Fruit fly (Drosophila melanogaster): Measurements from ENCODE around the gene CG2975.

The CG2975 gene

DNA sequence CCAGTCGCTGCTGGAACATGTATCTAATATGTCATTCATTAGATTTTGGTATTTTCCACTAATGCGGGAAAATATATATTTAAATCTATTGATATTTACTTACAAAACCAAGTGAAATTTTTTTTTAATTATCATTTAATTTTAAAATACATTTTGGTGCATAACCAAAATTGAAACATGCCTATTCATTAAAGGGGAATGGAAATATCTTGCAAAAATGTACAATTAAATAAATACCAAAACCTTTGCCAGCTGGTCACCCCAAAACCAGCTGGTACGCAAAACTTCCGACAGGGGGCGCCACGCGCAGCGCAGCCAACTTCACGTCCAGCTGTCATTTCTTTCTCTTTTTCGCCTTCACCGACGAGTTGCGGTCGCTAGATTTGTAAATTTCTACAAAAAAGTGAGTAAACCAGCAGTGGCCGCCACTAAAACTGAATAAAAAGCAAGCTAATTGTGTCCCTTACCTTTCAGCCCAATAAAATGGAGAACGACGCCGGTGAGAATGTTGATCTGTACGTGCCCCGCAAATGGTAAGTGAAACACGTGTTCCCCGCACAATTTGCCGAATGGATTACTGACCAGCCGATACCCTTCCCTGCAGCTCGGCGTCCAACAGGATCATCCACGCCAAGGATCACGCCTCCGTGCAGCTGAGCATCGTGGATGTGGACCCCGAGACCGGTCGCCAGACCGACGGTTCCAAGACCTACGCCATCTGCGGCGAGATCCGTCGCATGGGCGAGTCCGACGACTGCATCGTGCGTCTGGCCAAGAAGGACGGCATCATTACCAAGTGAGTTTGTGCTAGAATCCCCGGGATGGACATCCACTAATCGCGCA lies 16.1 kb downstream of the CG2975 start, which contains the start of the genes CG3104 and RpS21:
Gene CG3104 (minus strand): TSS at position 6 of the 843 bp plus-strand sequence.
Gene RpS21 (plus strand): TSS at position 298 of the 843 bp plus-strand sequence.
- peak; percentile 88 for TF ChIP-seq Mes4 (GFP tag; optimal IDR thresholded peaks at IDR 0.05)
- peak; percentile 63 for TF ChIP-seq tup (GFP tag; optimal IDR thresholded peaks at IDR 0.05)
- TF ChIP-seq cwo (GFP tag; optimal IDR thresholded peaks at IDR 0.05): peak; percentile 63
- peak; percentile 77 for TF ChIP-seq chn (GFP tag; optimal IDR thresholded peaks at IDR 0.05)
- TF ChIP-seq stc (GFP tag; IDR thresholded peaks at IDR 0.05): peak; percentile 51
- TF ChIP-seq CG4617 (GFP tag; optimal IDR thresholded peaks at IDR 0.05; ENCODE audit: borderline replicate concordance): peak; percentile 92
- peak; percentile 86 for TF ChIP-seq CG15011 (GFP tag; optimal IDR thresholded peaks at IDR 0.05)
- peak; percentile 56 for TF ChIP-seq unpg (GFP tag; optimal IDR thresholded peaks at IDR 0.05)
- peak; percentile 63; the same call in 1 of the 2 replicates for TF ChIP-seq CG32767 (GFP tag; IDR thresholded peaks at IDR 0.05)
- peak; percentile 65 for TF ChIP-seq run (tag; optimal IDR thresholded peaks at IDR 0.05)
- TF ChIP-seq CG12391 (tag; optimal IDR thresholded peaks at IDR 0.05): peak; percentile 79
- TF ChIP-seq caup (GFP tag; optimal IDR thresholded peaks at IDR 0.05; ENCODE audit: severe bottlenecking): peak; percentile 94
- peak; percentile 88 for TF ChIP-seq CG15514 (GFP tag; optimal IDR thresholded peaks at IDR 0.05)
- peak; percentile 96 for TF ChIP-seq sens (GFP tag)
- TF ChIP-seq tll (GFP tag; optimal IDR thresholded peaks at IDR 0.05): no peak
- peak; percentile 83 for TF ChIP-seq nom (GFP tag; optimal IDR thresholded peaks at IDR 0.05)
- TF ChIP-seq CG3847 (GFP tag; IDR thresholded peaks at IDR 0.05): peak; percentile 92
- peak; percentile 76 for TF ChIP-seq CG17359 (tag; optimal IDR thresholded peaks at IDR 0.05)
- TF ChIP-seq H2.0 (GFP tag; IDR thresholded peaks at IDR 0.05): peak; percentile 89
- TF ChIP-seq CG4282 (GFP tag; optimal IDR thresholded peaks at IDR 0.05): peak; percentile 75
- TF ChIP-seq CG5245 (GFP tag; optimal IDR thresholded peaks at IDR 0.05): peak; percentile 88
- TF ChIP-seq ERR (GFP tag; optimal IDR thresholded peaks at IDR 0.05): peak; percentile 55
- TF ChIP-seq Hmr (GFP tag; optimal IDR thresholded peaks at IDR 0.05): peak; percentile 96
- TF ChIP-seq Rx (GFP tag; IDR thresholded peaks at IDR 0.05): peak; percentile 90
- peak; percentile 76 for TF ChIP-seq nerfin-1 (tag; optimal IDR thresholded peaks at IDR 0.05)
- peak; percentile 66 for TF ChIP-seq CG17612 (GFP tag; IDR thresholded peaks at IDR 0.05)
- TF ChIP-seq HHEX (GFP tag; optimal IDR thresholded peaks at IDR 0.05): peak; percentile 93
- TF ChIP-seq CG7556 (GFP tag; optimal IDR thresholded peaks at IDR 0.05): peak; percentile 67
- no peak for TF ChIP-seq z (GFP tag; IDR thresholded peaks at IDR 0.05)
- TF ChIP-seq pan (optimal IDR thresholded peaks at IDR 0.05): no peak
- peak in 1 of 2 experiments; percentile 85 for TF ChIP-seq pan (GFP tag; optimal IDR thresholded peaks at IDR 0.05 in 1 of 2, IDR thresholded peaks at IDR 0.05 in 1 of 2)
- peak; percentile 39 for TF ChIP-seq jing (GFP tag; optimal IDR thresholded peaks at IDR 0.05)
- TF ChIP-seq CG13287 (GFP tag; IDR thresholded peaks at IDR 0.05; ENCODE audit: partially characterized antibody): peak; percentile 9; the same call in 1 of the 2 replicates
- peak; percentile 38 for TF ChIP-seq CG12769 (tag; optimal IDR thresholded peaks at IDR 0.05)
- peak; percentile 93 for TF ChIP-seq CG10431 (GFP tag; optimal IDR thresholded peaks at IDR 0.05)
- peak; percentile 74 for TF ChIP-seq CG31388 (GFP tag; optimal IDR thresholded peaks at IDR 0.05)
- peak; percentile 98 for TF ChIP-seq Ets97D (GFP tag; optimal IDR thresholded peaks at IDR 0.05)
- TF ChIP-seq pita (GFP tag; optimal IDR thresholded peaks at IDR 0.05): no peak
- TF ChIP-seq CG18476 (GFP tag; optimal IDR thresholded peaks at IDR 0.05): peak; percentile 68
- peak; percentile 77 for TF ChIP-seq slp2 (GFP tag; optimal IDR thresholded peaks at IDR 0.05)
- peak; percentile 4 for TF ChIP-seq gcm (GFP tag; optimal IDR thresholded peaks at IDR 0.05)
- TF ChIP-seq usp (GFP tag; optimal IDR thresholded peaks at IDR 0.05): no peak
- peak; percentile 55 for TF ChIP-seq sd (tag; optimal IDR thresholded peaks at IDR 0.05)
- peak; percentile 74 for TF ChIP-seq Vsx1 (GFP tag; optimal IDR thresholded peaks at IDR 0.05)
- peak; percentile 31 for TF ChIP-seq Tbp (GFP tag; optimal IDR thresholded peaks at IDR 0.05)
- peak; percentile 85 for TF ChIP-seq Usf (GFP tag; optimal IDR thresholded peaks at IDR 0.05)
- TF ChIP-seq Asciz (GFP tag; optimal IDR thresholded peaks at IDR 0.05): peak; percentile 80
- TF ChIP-seq CG7271 (tag; optimal IDR thresholded peaks at IDR 0.05): peak; percentile 47

Data from whole organism, embryonic.